Worm (Caenorhabditis elegans) whole organism, L3 larva: ENCODE measurements around the gene W03F9.9.

Source experiments
- R02D3.7 ChIP-seq: fragments of 150-350 bp; optimal IDR thresholded peaks from 2 replicates; lab custom pipeline; 2014; ENCODE audit warnings: missing biosample characterization, missing genetic modification characterization
- aly-2 ChIP-seq: fragments of 150-350 bp; optimal IDR thresholded peaks from 2 replicates; lab custom pipeline; 2014; ENCODE audit warnings: missing biosample characterization, missing genetic modification characterization
- ama-1 ChIP-seq: fragments of 150-350 bp; optimal IDR thresholded peaks from 2 replicates; lab custom pipeline; 2018
- ceh-16 ChIP-seq: sonication (generic microtip); optimal IDR thresholded peaks from 2 replicates; lab custom pipeline; 2017; ENCODE audit warnings: missing biosample characterization, missing genetic modification characterization
- ceh-82 ChIP-seq: fragments of 150-350 bp; optimal IDR thresholded peaks from 2 replicates; lab custom pipeline; 2014; ENCODE audit warnings: missing biosample characterization, missing genetic modification characterization
- egl-27 ChIP-seq: sonication (generic microtip); optimal IDR thresholded peaks from 4 replicates; lab custom pipeline; 2017; ENCODE audit warnings: missing biosample characterization, missing genetic modification reagents, missing genetic modification characterization
- egl-5 ChIP-seq: fragments of 150-350 bp; optimal IDR thresholded peaks from 2 replicates; lab custom pipeline; 2017; ENCODE audit warnings: missing biosample characterization, missing genetic modification reagents, missing genetic modification characterization, inconsistent platforms
- elt-1 ChIP-seq: fragments of 150-350 bp; optimal IDR thresholded peaks from 2 replicates; lab custom pipeline; 2014; ENCODE audit warnings: missing biosample characterization, missing genetic modification characterization
- elt-2 ChIP-seq: sonication (generic microtip); optimal IDR thresholded peaks from 2 replicates; lab custom pipeline; 2016; ENCODE audit warnings: missing genetic modification reagents, mild to moderate bottlenecking, missing genetic modification characterization, missing compliant biosample characterization
- elt-3 ChIP-seq, 3 experiments: fragments of 150-350 bp in 1 of 3; sonication (generic microtip) in 2 of 3; optimal IDR thresholded peaks; 2 replicates in 2 of 3; 4 replicates in 1 of 3; lab custom pipeline; 2014 to 2017; ENCODE audit warnings: missing biosample characterization in 3 of 3, missing genetic modification characterization in 3 of 3
- eor-1 ChIP-seq, 2 experiments: fragments of 150-350 bp; optimal IDR thresholded peaks; 2 replicates each; lab custom pipeline; 2014 to 2018; ENCODE audit warnings: missing biosample characterization in 2 of 2, missing genetic modification characterization in 2 of 2
- fkh-10 ChIP-seq: sonication (generic microtip); optimal IDR thresholded peaks from 2 replicates; lab custom pipeline; 2017; ENCODE audit warnings: missing biosample characterization, missing genetic modification reagents, missing genetic modification characterization
- fkh-2 ChIP-seq: fragments of 150-350 bp; optimal IDR thresholded peaks from 2 replicates; lab custom pipeline; 2014; ENCODE audit warnings: missing biosample characterization, missing genetic modification reagents, missing genetic modification characterization
- fos-1 ChIP-seq: fragments of 150-350 bp; optimal IDR thresholded peaks from 2 replicates; lab custom pipeline; 2014; ENCODE audit warnings: missing biosample characterization, missing genetic modification characterization
- hmg-11 ChIP-seq: sonication (generic microtip); optimal IDR thresholded peaks from 2 replicates; lab custom pipeline; 2016; ENCODE audit warnings: missing genetic modification characterization, missing compliant biosample characterization
- jun-1 ChIP-seq: fragments of 150-350 bp; optimal IDR thresholded peaks from 2 replicates; lab custom pipeline; 2014; ENCODE audit warnings: missing biosample characterization, missing genetic modification reagents, missing genetic modification characterization
- lin-15B ChIP-seq: fragments of 150-350 bp; optimal IDR thresholded peaks from 2 replicates; lab custom pipeline; 2014; ENCODE audit warnings: missing biosample characterization, missing genetic modification characterization
- lin-39 ChIP-seq: fragments of 150-350 bp; optimal IDR thresholded peaks from 2 replicates; lab custom pipeline; 2018; ENCODE audit warnings: missing biosample characterization, missing genetic modification reagents, missing genetic modification characterization
- mdl-1 ChIP-seq: fragments of 150-350 bp; optimal IDR thresholded peaks from 2 replicates; lab custom pipeline; 2014; ENCODE audit warnings: missing biosample characterization, missing genetic modification characterization
- nfya-1 ChIP-seq: sonication (generic microtip); optimal IDR thresholded peaks from 2 replicates; lab custom pipeline; 2017; ENCODE audit warnings: missing genetic modification characterization, mild to moderate bottlenecking, missing compliant biosample characterization, antibody characterized with exemption, moderate library complexity; ENCODE audit not compliant: insufficient read depth
- nhr-23 ChIP-seq: fragments of 150-350 bp; optimal IDR thresholded peaks from 2 replicates; lab custom pipeline; 2014; ENCODE audit warnings: missing biosample characterization, missing genetic modification reagents, missing genetic modification characterization
- nhr-25 ChIP-seq: sonication (generic microtip); optimal IDR thresholded peaks from 2 replicates; lab custom pipeline; 2017; ENCODE audit warnings: missing biosample characterization, missing genetic modification characterization
- nhr-28 ChIP-seq: fragments of 150-350 bp; optimal IDR thresholded peaks from 2 replicates; lab custom pipeline; 2014; ENCODE audit warnings: missing biosample characterization, missing genetic modification characterization
- nhr-43 ChIP-seq: sonication (generic microtip); optimal IDR thresholded peaks from 2 replicates; lab custom pipeline; 2016; ENCODE audit warnings: mild to moderate bottlenecking, missing genetic modification characterization, missing compliant biosample characterization; ENCODE audit not compliant: poor library complexity, severe bottlenecking
- nhr-76 ChIP-seq: fragments of 150-350 bp; sonication (generic microtip); optimal IDR thresholded peaks from 5 replicates; lab custom pipeline; 2014; ENCODE audit warnings: missing biosample characterization, missing genetic modification characterization
- nhr-77 ChIP-seq: fragments of 150-350 bp; optimal IDR thresholded peaks from 2 replicates; lab custom pipeline; 2014; ENCODE audit warnings: missing biosample characterization, missing genetic modification characterization
- pha-4 ChIP-seq: fragments of 150-350 bp; optimal IDR thresholded peaks from 2 replicates; lab custom pipeline; 2014; ENCODE audit warnings: missing biosample characterization, missing genetic modification reagents, missing genetic modification characterization
- sea-2 ChIP-seq: fragments of 150-350 bp; sonication (generic microtip); optimal IDR thresholded peaks from 4 replicates; lab custom pipeline; 2014; ENCODE audit warnings: missing biosample characterization, missing genetic modification reagents, missing genetic modification characterization
- skn-1 ChIP-seq: fragments of 150-350 bp; optimal IDR thresholded peaks from 2 replicates; lab custom pipeline; 2014; ENCODE audit warnings: missing biosample characterization, missing genetic modification characterization
- snpc-4 ChIP-seq: fragments of 150-350 bp; optimal IDR thresholded peaks from 2 replicates; lab custom pipeline; 2014; ENCODE audit warnings: missing biosample characterization, missing genetic modification characterization
- tbx-2 ChIP-seq: sonication (generic microtip); optimal IDR thresholded peaks from 2 replicates; lab custom pipeline; 2016; ENCODE audit warnings: mild to moderate bottlenecking, missing genetic modification characterization, missing compliant biosample characterization
- unc-39 ChIP-seq: sonication (generic microtip); optimal IDR thresholded peaks from 4 replicates; lab custom pipeline; 2017; ENCODE audit warnings: missing biosample characterization, missing genetic modification characterization
- unc-62 ChIP-seq: fragments of 150-350 bp; sonication (generic microtip); optimal IDR thresholded peaks from 4 replicates; lab custom pipeline; 2014; ENCODE audit warnings: missing biosample characterization, missing genetic modification reagents, missing genetic modification characterization
- zag-1 ChIP-seq: fragments of 150-350 bp; optimal IDR thresholded peaks from 2 replicates; lab custom pipeline; 2014; ENCODE audit warnings: missing biosample characterization, missing genetic modification characterization
- ztf-11 ChIP-seq: fragments of 150-350 bp; optimal IDR thresholded peaks from 2 replicates; lab custom pipeline; 2014; ENCODE audit warnings: missing biosample characterization, missing genetic modification characterization

Gene W03F9.9

ce11 chrV:126610-127009, 12.1 kb upstream of the W03F9.9 start, which contains the start of gene W03F9.1 (continued):
- TF ChIP-seq nhr-25 (tag; lab: Kevin White, UChicago), result no peak
- TF ChIP-seq nhr-43 (tag; lab: Kevin White, UChicago), result peak; percentile 34
- TF ChIP-seq tbx-2, result no peak

- TF ChIP-seq egl-27 (tag; lab: Kevin White, UChicago) (no peak), pha-4 (tag; lab: Kevin White, UChicago) (peak; percentile 63), lin-15B (tag; lab: Kevin White, UChicago) (peak; percentile 48), nfya-1 (tag; lab: Kevin White, UChicago) (peak; percentile 52), snpc-4 (peak; percentile 4), hmg-11 (tag; lab: Kevin White, UChicago) (peak; percentile 54), ama-1 (lab: Kevin White, UChicago) (peak; percentile 23), zag-1 (tag; lab: Kevin White, UChicago) (no peak), jun-1 (tag; lab: Kevin White, UChicago) (no peak)
These were observed 10.8 kb upstream of the W03F9.9 start, which contains the start of the genes W03F9.2 and sftb-2 for ce11 chrV:127882-128281. TSS of gene W03F9.2 (minus strand) at chrV:128034. TSS of gene sftb-2 (plus strand) at chrV:128237.

DNA sequence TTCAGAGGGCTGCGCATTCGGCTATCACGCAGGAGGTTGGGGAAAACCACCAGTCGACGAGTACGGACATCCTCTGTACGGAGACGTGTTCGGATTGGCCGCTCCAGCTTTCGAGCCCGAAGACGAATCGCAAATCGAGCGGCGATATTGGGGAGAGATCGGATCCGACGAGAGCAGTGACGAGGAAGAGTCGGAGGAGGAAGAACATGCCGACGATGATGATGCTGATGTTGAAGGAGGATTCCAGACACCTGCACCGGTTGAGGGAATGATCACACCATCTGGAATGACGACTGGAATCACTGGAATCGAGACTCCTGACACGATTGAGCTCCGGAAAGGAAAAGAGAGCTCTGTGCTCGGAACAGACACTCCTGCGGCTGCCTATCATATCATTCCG, 8.5 kb upstream of the W03F9.9 start:
- no peak for TF ChIP-seq nhr-28 (tag; lab: Kevin White, UChicago)
- no peak for TF ChIP-seq egl-27 (tag; lab: Kevin White, UChicago)
- TF ChIP-seq lin-15B (tag; lab: Kevin White, UChicago), result no peak
- TF ChIP-seq aly-2 (tag; lab: Kevin White, UChicago), result no peak
- TF ChIP-seq sea-2 (GFP tag; lab: Kevin White, UChicago), result no peak
- no peak for TF ChIP-seq mdl-1 (tag; lab: Kevin White, UChicago)
- no peak for TF ChIP-seq R02D3.7 (tag; lab: Kevin White, UChicago)
- TF ChIP-seq ceh-16, result no peak
- no peak for TF ChIP-seq elt-2 (tag; lab: Kevin White, UChicago)
- TF ChIP-seq hmg-11 (tag; lab: Kevin White, UChicago), result no peak
- no peak for TF ChIP-seq nhr-77 (tag; lab: Kevin White, UChicago)
- no peak for TF ChIP-seq unc-62 (GFP tag; lab: Kevin White, UChicago)
- no peak for TF ChIP-seq ceh-82 (tag; lab: Kevin White, UChicago)
- no peak for TF ChIP-seq fkh-10 (GFP tag; lab: Kevin White, UChicago)
- TF ChIP-seq lin-39 (tag; lab: Kevin White, UChicago), result no peak
- TF ChIP-seq snpc-4, result no peak
- TF ChIP-seq nhr-43 (tag; lab: Kevin White, UChicago), result no peak

- TF ChIP-seq unc-39 (tag; lab: Kevin White, UChicago), result no peak
- no peak for TF ChIP-seq elt-1 (tag; lab: Kevin White, UChicago)
- TF ChIP-seq hmg-11 (tag; lab: Kevin White, UChicago), result no peak
- no peak for TF ChIP-seq elt-3 (tag; optimal IDR thresholded peaks at IDR 0.05; lab: Kevin White, UChicago)
- TF ChIP-seq snpc-4, result no peak
These were observed 1.0 kb upstream of the W03F9.9 start for ce11 chrV:137667-138066.

DNA sequence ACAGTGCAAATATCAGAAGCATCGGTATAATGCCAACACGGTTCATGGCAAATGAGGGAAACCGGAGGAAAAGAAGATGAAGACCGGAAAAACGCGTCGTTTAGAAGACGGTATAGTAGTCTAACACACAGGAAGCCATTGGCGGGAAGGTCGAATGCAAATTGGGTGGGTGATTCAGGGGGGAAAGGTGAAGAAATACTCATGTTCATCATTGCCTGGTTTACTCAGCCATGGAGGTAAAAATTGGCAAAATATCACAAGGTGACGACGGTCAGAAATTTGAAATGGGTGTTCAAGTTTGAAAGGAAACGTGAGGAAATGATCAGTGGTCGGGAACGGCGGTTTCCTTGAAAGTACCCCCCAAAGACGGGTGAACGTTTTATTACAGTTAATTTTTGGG, 2.6 kb downstream of the W03F9.9 start, which contains the start of gene W03F9.11:
Gene W03F9.11, minus strand, starts transcription at position 101 of the 400 bp plus-strand sequence.
- no peak for TF ChIP-seq nhr-23
- no peak for TF ChIP-seq pha-4 (tag; lab: Kevin White, UChicago)
- TF ChIP-seq ceh-16, result no peak
- no peak for TF ChIP-seq fos-1
- TF ChIP-seq egl-5 (tag; lab: Kevin White, UChicago), result no peak
- TF ChIP-seq nhr-76 (tag; lab: Kevin White, UChicago), result no peak
- TF ChIP-seq elt-1 (tag; lab: Kevin White, UChicago), result no peak
- no peak for TF ChIP-seq hmg-11 (tag; lab: Kevin White, UChicago)
- TF ChIP-seq zag-1 (tag; lab: Kevin White, UChicago), result no peak
- TF ChIP-seq nhr-77 (tag; lab: Kevin White, UChicago), result no peak
- no peak for TF ChIP-seq egl-27 (tag; lab: Kevin White, UChicago)
- no peak for TF ChIP-seq ztf-11 (tag; lab: Kevin White, UChicago)
- TF ChIP-seq nfya-1 (tag; lab: Kevin White, UChicago), result no peak
- no peak for TF ChIP-seq eor-1 (tag; optimal IDR thresholded peaks at IDR 0.05; lab: Kevin White, UChicago)
- no peak for TF ChIP-seq fkh-2 (tag; lab: Kevin White, UChicago)
- no peak for TF ChIP-seq ceh-82 (tag; lab: Kevin White, UChicago)
- TF ChIP-seq skn-1 (tag; lab: Kevin White, UChicago), result no peak
